Fruit fly (Drosophila melanogaster): ENCODE results near the gene CG34250.

DNA sequence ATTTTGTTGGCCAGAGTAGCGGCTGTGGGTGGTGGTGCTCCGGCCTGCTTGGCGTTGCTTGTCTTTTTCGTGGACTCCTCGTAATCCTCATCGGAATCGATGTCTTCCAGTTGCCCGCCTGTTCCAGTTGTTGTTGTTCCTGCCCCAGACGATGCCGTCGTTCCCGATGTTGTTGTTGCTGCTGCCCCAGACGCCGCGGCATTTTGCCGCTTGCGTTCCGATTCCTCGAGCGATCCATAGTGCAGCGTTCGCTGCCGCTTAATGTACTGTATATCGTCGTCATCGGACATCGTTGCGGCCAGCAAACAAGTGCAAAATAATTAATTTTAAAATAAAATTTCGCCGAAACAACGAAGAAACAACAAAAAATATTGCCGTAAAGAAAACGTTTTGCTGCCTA, 37.5 kb downstream of the CG34250 start:
- no peak for TF ChIP-seq psq (GFP tag; optimal IDR thresholded peaks at IDR 0.05)
- no peak for TF ChIP-seq HLH106 (tag; optimal IDR thresholded peaks at IDR 0.05)
- no peak for TF ChIP-seq Hr83 (GFP tag; optimal IDR thresholded peaks at IDR 0.05; ENCODE audit: poor library complexity, severe bottlenecking)
- TF ChIP-seq Dfd (GFP tag; optimal IDR thresholded peaks at IDR 0.05) = no peak
- no peak for TF ChIP-seq Vsx2 (GFP tag; optimal IDR thresholded peaks at IDR 0.05; ENCODE audit: partially characterized antibody)
- TF ChIP-seq lola (GFP tag; optimal IDR thresholded peaks at IDR 0.05) = no peak
- TF ChIP-seq sage (GFP tag; optimal IDR thresholded peaks at IDR 0.05) = no peak
- TF ChIP-seq pan (optimal IDR thresholded peaks at IDR 0.05) = no peak
- no peak for TF ChIP-seq CG32264 (GFP tag; optimal IDR thresholded peaks at IDR 0.05)
- no peak for TF ChIP-seq Hnf4 (GFP tag; optimal IDR thresholded peaks at IDR 0.05)
- TF ChIP-seq fru (GFP tag; optimal IDR thresholded peaks at IDR 0.05) = no peak
- TF ChIP-seq br (GFP tag; optimal IDR thresholded peaks at IDR 0.05) = no peak

All from whole organism, wandering third instar larva.